Fruit fly (Drosophila melanogaster): ENCODE measurements around the gene COX7AL.

- no peak for TF ChIP-seq psq (optimal IDR thresholded peaks at IDR 0.05)
- no peak for TF ChIP-seq Sin3A (optimal IDR thresholded peaks at IDR 0.05)
These were observed 10.5 kb downstream of the COX7AL start for dm6 chr3R:8353994-8354393.

Measured in Kc167 (cell line).